Worm (Caenorhabditis elegans): ENCODE measurements around the gene tsp-8.

DNA sequence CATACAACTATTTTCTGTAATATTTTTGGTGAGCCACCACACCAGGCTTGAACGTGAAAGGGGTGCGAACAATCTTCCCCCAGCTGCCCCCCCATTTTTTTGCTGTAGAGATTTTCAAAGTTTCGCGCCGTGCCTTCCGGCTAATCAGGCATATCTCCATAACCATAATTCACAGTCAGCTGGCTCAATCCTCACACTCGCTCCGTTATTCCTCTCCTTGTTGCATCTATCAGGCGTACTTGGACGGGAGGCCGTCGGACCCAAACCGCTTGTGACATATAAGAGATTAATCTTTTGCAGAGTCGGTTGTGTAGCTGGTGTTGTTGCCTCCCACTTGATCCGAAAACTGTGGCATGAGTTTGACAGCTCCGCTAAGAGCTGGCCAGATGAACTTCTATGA lies 43.9 kb upstream of the tsp-8 start, which contains the start of gene unc-3:
- no peak for TF ChIP-seq efl-1 (optimal IDR thresholded peaks at IDR 0.05)
- TF ChIP-seq efl-1 (GFP tag; optimal IDR thresholded peaks at IDR 0.05 in 1 of 2): no peak
- no peak for TF ChIP-seq unc-62 (GFP tag; optimal IDR thresholded peaks at IDR 0.05)
- no peak for TF ChIP-seq lsy-2 (tag; optimal IDR thresholded peaks at IDR 0.05)
